Fruit fly (Drosophila melanogaster): ENCODE measurements around the gene CG32277.

CG32277 gene

dm6 chr3L:3179474-3179873 is 25.8 kb downstream of the CG32277 start (continued):
- TF ChIP-seq CG15479 (GFP tag; optimal IDR thresholded peaks at IDR 0.05), result no peak
- peak in 1 of 2 experiments; percentile 2 for TF ChIP-seq crp (GFP tag; optimal IDR thresholded peaks at IDR 0.05)
- peak; percentile 81 for TF ChIP-seq Chrac-16 (GFP tag; optimal IDR thresholded peaks at IDR 0.05)
- TF ChIP-seq CG34224 (GFP tag; IDR thresholded peaks at IDR 0.05; ENCODE audit: partially characterized antibody), result no peak
- peak; percentile 67 to 87 for TF ChIP-seq Hr51 (GFP tag; optimal IDR thresholded peaks at IDR 0.05)
- no peak for TF ChIP-seq CG17912 (GFP tag; optimal IDR thresholded peaks at IDR 0.05)
- no peak for TF ChIP-seq hkb (optimal IDR thresholded peaks at IDR 0.05)
- peak; percentile 95 for TF ChIP-seq hkb (GFP tag; IDR thresholded peaks at IDR 0.05)
- no peak; the same call in 2 of the 3 replicates for TF ChIP-seq CG17361 (GFP tag; IDR thresholded peaks at IDR 0.05)
- TF ChIP-seq B-H1 (GFP tag; IDR thresholded peaks at IDR 0.05), result peak; percentile 90
- TF ChIP-seq Doc3 (GFP tag; IDR thresholded peaks at IDR 0.05; ENCODE audit: partially characterized antibody), result no peak
- peak; percentile 85 for TF ChIP-seq Xbp1 (GFP tag; optimal IDR thresholded peaks at IDR 0.05)
- 0 out of 2 replicates have a peak, but pooled peaks have one; percentile 38 for TF ChIP-seq Lim3 (GFP tag; IDR thresholded peaks at IDR 0.05)
- TF ChIP-seq pan (optimal IDR thresholded peaks at IDR 0.05), result no peak
- TF ChIP-seq pan (GFP tag; optimal IDR thresholded peaks at IDR 0.05 in 1 of 2, IDR thresholded peaks at IDR 0.05 in 1 of 2), result peak in 1 of 2 experiments; percentile 92
- peak; percentile 64 for TF ChIP-seq Hand (GFP tag; optimal IDR thresholded peaks at IDR 0.05)
- TF ChIP-seq nom (GFP tag; optimal IDR thresholded peaks at IDR 0.05), result peak; percentile 86
- peak; percentile 79 for TF ChIP-seq CG8359 (GFP tag; optimal IDR thresholded peaks at IDR 0.05; ENCODE audit: borderline replicate concordance)
- TF ChIP-seq caup (GFP tag; optimal IDR thresholded peaks at IDR 0.05; ENCODE audit: severe bottlenecking), result peak; percentile 86
- no peak for TF ChIP-seq zen2 (GFP tag; IDR thresholded peaks at IDR 0.05; ENCODE audit: partially characterized antibody)
- peak; percentile 56 for TF ChIP-seq CHES-1-like (GFP tag; optimal IDR thresholded peaks at IDR 0.05)
- TF ChIP-seq gsb-n (tag; optimal IDR thresholded peaks at IDR 0.05), result peak; percentile 83
- TF ChIP-seq CG12299 (tag; optimal IDR thresholded peaks at IDR 0.05), result peak; percentile 66
- peak; percentile 87 for TF ChIP-seq CG12391 (tag; optimal IDR thresholded peaks at IDR 0.05)
- peak; percentile 77; the same call in 1 of the 3 replicates for TF ChIP-seq CG2199 (GFP tag; IDR thresholded peaks at IDR 0.05)
- TF ChIP-seq CG16863 (GFP tag; optimal IDR thresholded peaks at IDR 0.05), result peak; percentile 79
- no peak for TF ChIP-seq CG14860 (GFP tag; IDR thresholded peaks at IDR 0.05; ENCODE audit: partially characterized antibody)
- peak; percentile 77 for TF ChIP-seq pum (GFP tag; optimal IDR thresholded peaks at IDR 0.05)
- peak; percentile 74 for TF ChIP-seq CG2202 (tag; optimal IDR thresholded peaks at IDR 0.05)
- TF ChIP-seq CG17385 (GFP tag; optimal IDR thresholded peaks at IDR 0.05), result peak; percentile 82
- TF ChIP-seq CG8281 (tag; optimal IDR thresholded peaks at IDR 0.05), result peak; percentile 73
- TF ChIP-seq fd102C (GFP tag; optimal IDR thresholded peaks at IDR 0.05), result peak; percentile 25
- TF ChIP-seq chinmo (GFP tag; IDR thresholded peaks at IDR 0.05; ENCODE audit: partially characterized antibody), result no peak
- TF ChIP-seq gce (GFP tag; IDR thresholded peaks at IDR 0.05), result peak; percentile 85
- TF ChIP-seq Lhr (GFP tag; optimal IDR thresholded peaks at IDR 0.05), result peak; percentile 34
- peak; percentile 78 for TF ChIP-seq CG10654 (GFP tag; optimal IDR thresholded peaks at IDR 0.05)
- no peak for TF ChIP-seq CkIIα-i1 (GFP tag; IDR thresholded peaks at IDR 0.05)
- TF ChIP-seq lola (GFP tag; optimal IDR thresholded peaks at IDR 0.05), result peak in 1 of 3 experiments; percentile 80
- no peak for TF ChIP-seq odd (GFP tag; optimal IDR thresholded peaks at IDR 0.05)
- TF ChIP-seq CG11695 (GFP tag; IDR thresholded peaks at IDR 0.05), result peak; percentile 94
- TF ChIP-seq CG5953 (GFP tag; IDR thresholded peaks at IDR 0.05), result peak; percentile 29; the same call in 1 of the 2 replicates
- TF ChIP-seq exex (tag; optimal IDR thresholded peaks at IDR 0.05), result peak; percentile 59
- TF ChIP-seq repo (GFP tag; optimal IDR thresholded peaks at IDR 0.05), result peak; percentile 80
- peak; percentile 53 for TF ChIP-seq Bdp1 (GFP tag; optimal IDR thresholded peaks at IDR 0.05)
- no peak for TF ChIP-seq pros (GFP tag; optimal IDR thresholded peaks at IDR 0.05)
- TF ChIP-seq CG8388 (GFP tag; optimal IDR thresholded peaks at IDR 0.05), result peak; percentile 84
- TF ChIP-seq CG31441 (GFP tag; IDR thresholded peaks at IDR 0.05), result no peak
- TF ChIP-seq Med (GFP tag), result peak; percentile 97
- peak; percentile 48 for TF ChIP-seq wek (GFP tag; optimal IDR thresholded peaks at IDR 0.05)

Measured in whole organism, embryonic.